Worm (Caenorhabditis elegans) whole organism, young adult: ENCODE data around the gene K09E2.2.
A peak's percentile ranks its signal among the peaks of the same experiment; 100 is the strongest.

Source experiments
- B0019.2 ChIP-seq: fragments of 200-800 bp; sonication (Bioruptor generic); conservative IDR thresholded peaks from 2 replicates; pipeline ENCODE4 v1.3.6; 2022; ENCODE audit warnings: missing genetic modification reagents, missing genetic modification characterization, missing compliant biosample characterization
- B0336.3 ChIP-seq: fragments of 200-800 bp; sonication (Bioruptor generic); IDR thresholded peaks from 2 replicates; pipeline ENCODE4 v1.3.6; 2022; ENCODE audit warnings: missing genetic modification characterization, missing compliant biosample characterization
- C17E4.6 ChIP-seq: fragments of 200-800 bp; sonication (Bioruptor generic); IDR thresholded peaks from 2 replicates; pipeline ENCODE4 v1.3.6; 2022; ENCODE audit warnings: missing genetic modification reagents, missing genetic modification characterization, missing compliant biosample characterization
- D2030.7 ChIP-seq: fragments of 200-800 bp; sonication (Bioruptor generic); IDR thresholded peaks from 2 replicates; pipeline ENCODE4 v1.3.6; 2022; ENCODE audit warnings: missing genetic modification reagents, missing genetic modification characterization, missing compliant biosample characterization
- F22D6.2 ChIP-seq: sonication (generic microtip); optimal IDR thresholded peaks from 2 replicates; lab custom pipeline; 2016; ENCODE audit warnings: mild to moderate bottlenecking, missing genetic modification characterization, missing compliant biosample characterization
- F23B12.7 ChIP-seq: sonication (generic microtip); optimal IDR thresholded peaks from 2 replicates; lab custom pipeline; 2017; ENCODE audit warnings: missing genetic modification characterization, mild to moderate bottlenecking, missing compliant biosample characterization, antibody characterized with exemption, moderate library complexity; ENCODE audit not compliant: insufficient read depth
- F33H1.4 ChIP-seq: fragments of 200-800 bp; sonication (Bioruptor generic); IDR thresholded peaks from 2 replicates; pipeline ENCODE4 v1.3.6; 2022; ENCODE audit warnings: missing genetic modification reagents, missing genetic modification characterization, missing compliant biosample characterization
- F39B2.1 ChIP-seq: fragments of 200-800 bp; sonication (Bioruptor generic); IDR thresholded peaks from 2 replicates; pipeline ENCODE4 v1.3.6; 2022; ENCODE audit warnings: missing genetic modification reagents, missing genetic modification characterization, missing compliant biosample characterization
- F49E8.2 ChIP-seq: sonication (generic microtip); optimal IDR thresholded peaks from 3 replicates; lab custom pipeline; 2017; ENCODE audit warnings: missing genetic modification characterization, mild to moderate bottlenecking, missing compliant biosample characterization, antibody characterized with exemption, moderate library complexity; ENCODE audit not compliant: insufficient read depth
- F55B11.4 ChIP-seq: sonication (generic microtip); optimal IDR thresholded peaks from 2 replicates; lab custom pipeline; 2016; ENCODE audit warnings: missing compliant biosample characterization, missing genetic modification characterization, borderline replicate concordance; ENCODE audit not compliant: insufficient read depth
- F57C9.4 ChIP-seq: sonication (generic microtip); optimal IDR thresholded peaks from 2 replicates; lab custom pipeline; 2017; ENCODE audit warnings: mild to moderate bottlenecking, missing genetic modification characterization, missing compliant biosample characterization
- T26A5.8 ChIP-seq: sonication (generic microtip); optimal IDR thresholded peaks from 2 replicates; lab custom pipeline; 2016; ENCODE audit warnings: missing genetic modification characterization, missing compliant biosample characterization
- Y56A3A.18 ChIP-seq: fragments of 200-800 bp; sonication (Bioruptor generic); IDR thresholded peaks from 2 replicates; pipeline ENCODE4 v1.3.6; 2022; ENCODE audit warnings: missing genetic modification reagents, missing genetic modification characterization, missing compliant biosample characterization
- Y79H2A.3 ChIP-seq: fragments of 200-800 bp; sonication (Bioruptor generic); conservative IDR thresholded peaks from 2 replicates; pipeline ENCODE4 v1.3.6; 2022; ENCODE audit warnings: missing genetic modification reagents, missing genetic modification characterization, missing compliant biosample characterization
- Y95B8A.8 ChIP-seq: fragments of 200-800 bp; sonication (Bioruptor generic); IDR thresholded peaks from 2 replicates; pipeline ENCODE4 v1.3.6; 2022; ENCODE audit warnings: missing genetic modification reagents, missing genetic modification characterization, missing compliant biosample characterization
- ZK185.1 ChIP-seq: sonication (generic microtip); optimal IDR thresholded peaks from 2 replicates; lab custom pipeline; 2016; ENCODE audit warnings: mild to moderate bottlenecking, missing genetic modification characterization, missing compliant biosample characterization; ENCODE audit not compliant: poor library complexity, severe bottlenecking
- ama-1 ChIP-seq, 3 experiments: fragments of 150-350 bp in 1 of 3; sonication (generic microtip) in 2 of 3; optimal IDR thresholded peaks; 2 replicates each; lab custom pipeline; 2014 to 2018; ENCODE audit warnings: missing biosample characterization in 2 of 3, missing genetic modification characterization in 2 of 3, missing genetic modification reagents in 2 of 3
- athp-1 ChIP-seq: sonication (generic microtip); optimal IDR thresholded peaks from 2 replicates; lab custom pipeline; 2017; ENCODE audit warnings: mild to moderate bottlenecking, missing genetic modification characterization, missing compliant biosample characterization
- attf-6 ChIP-seq: fragments of 200-800 bp; sonication (Bioruptor generic); IDR thresholded peaks from 2 replicates; pipeline ENCODE4 v1.3.6; 2022; ENCODE audit warnings: missing genetic modification reagents, missing genetic modification characterization, missing compliant biosample characterization
- bed-2 ChIP-seq: fragments of 200-800 bp; sonication (Bioruptor generic); IDR thresholded peaks from 2 replicates; pipeline ENCODE4 v1.3.6; 2022; ENCODE audit warnings: missing genetic modification reagents, missing genetic modification characterization, missing compliant biosample characterization
- cebp-2 ChIP-seq: fragments of 200-800 bp; sonication (Bioruptor generic); IDR thresholded peaks from 2 replicates; pipeline ENCODE4 v1.3.6; 2022; ENCODE audit warnings: missing genetic modification characterization, missing compliant biosample characterization
- ceh-58 ChIP-seq: fragments of 200-800 bp; sonication (Bioruptor generic); IDR thresholded peaks from 2 replicates; pipeline ENCODE4 v1.3.6; 2022; ENCODE audit warnings: missing genetic modification characterization, missing compliant biosample characterization
- dox-1 ChIP-seq: fragments of 200-800 bp; sonication (Bioruptor generic); IDR thresholded peaks from 2 replicates; pipeline ENCODE4 v1.3.6; 2022; ENCODE audit warnings: missing genetic modification reagents, missing genetic modification characterization, missing compliant biosample characterization
- efl-1 ChIP-seq: fragments of 150-350 bp; optimal IDR thresholded peaks from 2 replicates; lab custom pipeline; 2014; ENCODE audit warnings: missing biosample characterization, missing genetic modification reagents, missing genetic modification characterization
- egl-18 ChIP-seq: fragments of 200-800 bp; sonication (Bioruptor generic); IDR thresholded peaks from 2 replicates; pipeline ENCODE4 v1.3.6; 2022; ENCODE audit warnings: missing genetic modification reagents, missing genetic modification characterization, missing compliant biosample characterization
- egl-44 ChIP-seq: fragments of 200-800 bp; sonication (Bioruptor generic); IDR thresholded peaks from 2 replicates; pipeline ENCODE4 v1.3.6; 2022; ENCODE audit warnings: missing genetic modification reagents, missing genetic modification characterization, missing compliant biosample characterization
- fkh-3 ChIP-seq: sonication (generic microtip); optimal IDR thresholded peaks from 2 replicates; lab custom pipeline; 2016; ENCODE audit warnings: mild to moderate bottlenecking, missing genetic modification characterization, missing compliant biosample characterization
- hlh-12 ChIP-seq: sonication (generic microtip); optimal IDR thresholded peaks from 2 replicates; lab custom pipeline; 2016; ENCODE audit warnings: missing genetic modification characterization, missing compliant biosample characterization
- hlh-26 ChIP-seq: fragments of 200-800 bp; sonication (Bioruptor generic); conservative IDR thresholded peaks from 2 replicates; pipeline ENCODE4 v1.3.6; 2022; ENCODE audit warnings: missing genetic modification reagents, missing genetic modification characterization, missing compliant biosample characterization
- hmg-1.2 ChIP-seq: fragments of 200-800 bp; sonication (Bioruptor generic); IDR thresholded peaks from 2 replicates; pipeline ENCODE4 v1.3.6; 2022; ENCODE audit warnings: missing genetic modification reagents, missing genetic modification characterization, missing compliant biosample characterization
- hsf-1 ChIP-seq: fragments of 200-800 bp; sonication (Bioruptor generic); IDR thresholded peaks from 2 replicates; pipeline ENCODE4 v1.3.6; 2022; ENCODE audit warnings: missing genetic modification reagents, missing genetic modification characterization, missing compliant biosample characterization
- let-526 ChIP-seq: fragments of 200-800 bp; sonication (Bioruptor generic); IDR thresholded peaks from 2 replicates; pipeline ENCODE4 v1.3.6; 2022; ENCODE audit warnings: missing genetic modification reagents, missing genetic modification characterization, missing compliant biosample characterization
- let-607 ChIP-seq, 2 experiments: fragments of 200-800 bp in 1 of 2; sonication (Bioruptor generic) in 1 of 2; sonication (generic microtip) in 1 of 2; optimal IDR thresholded peaks; 2 replicates each; lab custom pipeline; 2016 to 2018; ENCODE audit warnings: mild to moderate bottlenecking in 2 of 2, missing compliant biosample characterization in 2 of 2, missing genetic modification characterization in 2 of 2, moderate library complexity in 2 of 2, missing genotype in 1 of 2
- lin-35 ChIP-seq, 3 experiments: fragments of 150-350 bp in 2 of 3; sonication (generic microtip) in 1 of 3; optimal IDR thresholded peaks; 2 replicates each; lab custom pipeline; 2014 to 2018; ENCODE audit warnings: missing biosample characterization in 3 of 3, missing genetic modification characterization in 3 of 3, missing genetic modification reagents in 3 of 3
- lir-1 ChIP-seq: fragments of 200-800 bp; sonication (Bioruptor generic); conservative IDR thresholded peaks from 2 replicates; pipeline ENCODE4 v1.3.6; 2022; ENCODE audit warnings: missing genetic modification reagents, missing genetic modification characterization, missing compliant biosample characterization
- madf-10 ChIP-seq: sonication (generic microtip); optimal IDR thresholded peaks from 2 replicates; lab custom pipeline; 2016; ENCODE audit warnings: mild to moderate bottlenecking, missing genetic modification characterization, missing compliant biosample characterization
- madf-3 ChIP-seq: fragments of 200-800 bp; sonication (Bioruptor generic); IDR thresholded peaks from 2 replicates; pipeline ENCODE4 v1.3.6; 2022; ENCODE audit warnings: missing genetic modification reagents, missing genetic modification characterization, missing compliant biosample characterization
- madf-6 ChIP-seq: fragments of 200-800 bp; sonication (Bioruptor generic); IDR thresholded peaks from 2 replicates; pipeline ENCODE4 v1.3.6; 2022; ENCODE audit warnings: missing genetic modification reagents, missing genetic modification characterization, missing compliant biosample characterization
- nfya-2 ChIP-seq: fragments of 200-800 bp; sonication (Bioruptor generic); IDR thresholded peaks from 2 replicates; pipeline ENCODE4 v1.3.6; 2022; ENCODE audit warnings: missing genetic modification reagents, missing genetic modification characterization, missing compliant biosample characterization
- nhr-179 ChIP-seq: sonication (generic microtip); optimal IDR thresholded peaks from 2 replicates; lab custom pipeline; 2016; ENCODE audit warnings: mild to moderate bottlenecking, missing genetic modification characterization, missing compliant biosample characterization
- pha-4 ChIP-seq: fragments of 150-350 bp; sonication (generic microtip); optimal IDR thresholded peaks from 2 replicates; lab custom pipeline; 2014; ENCODE audit warnings: missing biosample characterization, missing genetic modification reagents, missing genetic modification characterization
- rcor-1 ChIP-seq: fragments of 200-800 bp; sonication (Bioruptor generic); IDR thresholded peaks from 2 replicates; pipeline ENCODE4 v1.3.6; 2022; ENCODE audit warnings: missing genetic modification reagents, missing genetic modification characterization, missing compliant biosample characterization
- snpc-1.1 ChIP-seq: sonication (generic microtip); optimal IDR thresholded peaks from 2 replicates; lab custom pipeline; 2017; ENCODE audit warnings: missing genetic modification characterization, mild to moderate bottlenecking, missing compliant biosample characterization, antibody characterized with exemption, moderate library complexity, missing genotype, missing genetic modification reagents; ENCODE audit not compliant: insufficient read depth
- somi-1 ChIP-seq: fragments of 200-800 bp; sonication (Bioruptor generic); optimal IDR thresholded peaks from 2 replicates; lab custom pipeline; 2018; ENCODE audit warnings: mild to moderate bottlenecking, missing genetic modification characterization, missing compliant biosample characterization
- unc-130 ChIP-seq: sonication (generic microtip); optimal IDR thresholded peaks from 2 replicates; lab custom pipeline; 2016; ENCODE audit warnings: missing genetic modification reagents, missing genetic modification characterization, missing compliant biosample characterization
- zfh-2 ChIP-seq: fragments of 200-800 bp; sonication (Bioruptor generic); conservative IDR thresholded peaks from 2 replicates; pipeline ENCODE4 v1.3.6; 2022; ENCODE audit warnings: missing genetic modification reagents, missing genetic modification characterization, missing compliant biosample characterization
- ztf-3 ChIP-seq: fragments of 200-800 bp; sonication (Bioruptor generic); optimal IDR thresholded peaks from 2 replicates; lab custom pipeline; 2018; ENCODE audit warnings: mild to moderate bottlenecking, missing genetic modification characterization, missing compliant biosample characterization
- ztf-6 ChIP-seq: fragments of 200-800 bp; sonication (Bioruptor generic); IDR thresholded peaks from 2 replicates; pipeline ENCODE4 v1.3.6; 2022; ENCODE audit warnings: missing genetic modification reagents, missing genetic modification characterization, missing compliant biosample characterization

The K09E2.2 gene

ce11 chrX:8650535-8650934, 22.3 kb upstream of the K09E2.2 start (continued):
- TF ChIP-seq attf-6 (GFP tag; lab: Robert Waterston, UW) (peak; percentile 72; the same call in 1 of the 2 replicates), ztf-3 (GFP tag; lab: Kevin White, UChicago) (no peak), B0336.3 (GFP tag; lab: Robert Waterston, UW) (no peak), F39B2.1 (GFP tag; lab: Robert Waterston, UW) (no peak), rcor-1 (peak; percentile 66), F33H1.4 (no peak), hsf-1 (GFP tag; lab: Robert Waterston, UW) (no peak), unc-130 (GFP tag; lab: Kevin White, UChicago) (peak; percentile 20), ztf-6 (no peak), egl-44 (GFP tag; lab: Robert Waterston, UW) (0 out of 2 replicates have a peak, but pooled peaks have one; percentile 55), cebp-2 (GFP tag; lab: Robert Waterston, UW) (0 out of 2 replicates have a peak, but pooled peaks have one; percentile 52), F57C9.4 (tag; lab: Kevin White, UChicago) (no peak), Y79H2A.3 (GFP tag; lab: Robert Waterston, UW) (no peak), bed-2 (GFP tag; lab: Robert Waterston, UW) (no peak), C17E4.6 (GFP tag; lab: Robert Waterston, UW) (no peak), zfh-2 (GFP tag; lab: Robert Waterston, UW) (no peak), T26A5.8 (tag; lab: Kevin White, UChicago) (peak; percentile 50), lir-1 (GFP tag; lab: Robert Waterston, UW) (no peak), D2030.7 (GFP tag; lab: Robert Waterston, UW) (peak; percentile 86), madf-6 (GFP tag; lab: Robert Waterston, UW) (no peak; the same call in 1 of the 2 replicates), let-607 (tag; optimal IDR thresholded peaks at IDR 0.05; lab: Kevin White, UChicago) (peak; percentile 38 to 51), let-526 (GFP tag; lab: Robert Waterston, UW) (no peak), hmg-1.2 (peak; percentile 64), athp-1 (peak; percentile 58), snpc-1.1 (tag; lab: Kevin White, UChicago) (no peak), madf-10 (peak; percentile 43), nfya-2 (no peak), F55B11.4 (no peak), ama-1 (optimal IDR thresholded peaks at IDR 0.05; lab: Kevin White, UChicago) (no peak), ama-1 (GFP tag; optimal IDR thresholded peaks at IDR 0.05; lab: Kevin White, UChicago) (peak; percentile 7 to 68), egl-18 (GFP tag; lab: Robert Waterston, UW) (no peak), Y56A3A.18 (GFP tag; lab: Robert Waterston, UW) (no peak), ZK185.1 (tag; lab: Kevin White, UChicago) (peak; percentile 39), F49E8.2 (tag; lab: Kevin White, UChicago) (no peak), B0019.2 (no peak), pha-4 (tag; lab: Kevin White, UChicago) (no peak), hlh-26 (GFP tag; lab: Robert Waterston, UW) (no peak), dox-1 (no peak; the same call in 1 of the 2 replicates), F23B12.7 (no peak), somi-1 (GFP tag; lab: Kevin White, UChicago) (peak; percentile 31), lin-35 (GFP tag; optimal IDR thresholded peaks at IDR 0.05; lab: Kevin White, UChicago) (peak in 1 of 3 experiments; percentile 23), madf-3 (no peak), F22D6.2 (tag; lab: Kevin White, UChicago) (no peak), hlh-12 (tag; lab: Kevin White, UChicago) (peak; percentile 17), Y95B8A.8 (no peak), efl-1 (GFP tag; lab: Kevin White, UChicago) (peak; percentile 13), nhr-179 (tag; lab: Kevin White, UChicago) (no peak), fkh-3 (tag; lab: Kevin White, UChicago) (no peak), ceh-58 (GFP tag; lab: Robert Waterston, UW) (no peak)
